Fruit fly (Drosophila melanogaster) whole organism, prepupa: ENCODE results near the gene CG6333.

Source experiments
- CG10631 ChIP-seq: fragments of 200-800 bp; sonication (Bioruptor generic); optimal IDR thresholded peaks from 2 replicates; lab custom pipeline; 2016; ENCODE audit warnings: missing biosample characterization, missing genetic modification characterization
- CG11294 ChIP-seq: fragments of 200-800 bp; sonication (Bioruptor generic); IDR thresholded peaks from 2 replicates; pipeline ENCODE4 v1.3.6; 2022; ENCODE audit warnings: missing biosample characterization, missing genetic modification characterization
- CG11762 ChIP-seq: fragments of 200-800 bp; sonication (Bioruptor generic); optimal IDR thresholded peaks from 3 replicates; lab custom pipeline; 2016; ENCODE audit warnings: missing biosample characterization, missing genetic modification characterization; ENCODE audit not compliant: insufficient read depth
- CG11902 ChIP-seq: fragments of 200-800 bp; sonication (Bioruptor generic); optimal IDR thresholded peaks from 3 replicates; lab custom pipeline; 2016; ENCODE audit warnings: missing biosample characterization, missing genetic modification characterization
- CG1621 ChIP-seq: fragments of 200-800 bp; sonication (Bioruptor generic); optimal IDR thresholded peaks from 3 replicates; lab custom pipeline; 2018; ENCODE audit warnings: missing biosample characterization, mild to moderate bottlenecking, missing genetic modification characterization
- CG16779 ChIP-seq: fragments of 200-800 bp; sonication (Bioruptor generic); optimal IDR thresholded peaks from 3 replicates; lab custom pipeline; 2017; ENCODE audit warnings: missing biosample characterization, mild to moderate bottlenecking, missing genetic modification characterization
- CG3032 ChIP-seq: fragments of 200-800 bp; optimal IDR thresholded peaks from 2 replicates; lab custom pipeline; 2019; ENCODE audit warnings: missing biosample characterization, mild to moderate bottlenecking, missing genetic modification characterization, moderate library complexity
- CG31627 ChIP-seq: fragments of 200-800 bp; sonication (Bioruptor generic); optimal IDR thresholded peaks from 3 replicates; lab custom pipeline; 2016; ENCODE audit warnings: missing biosample characterization, missing genetic modification characterization
- CG32006 ChIP-seq: fragments of 200-800 bp; sonication (Bioruptor generic); optimal IDR thresholded peaks from 3 replicates; lab custom pipeline; 2017; ENCODE audit warnings: missing biosample characterization, mild to moderate bottlenecking, missing genetic modification characterization
- CG34406 ChIP-seq: fragments of 200-800 bp; sonication (Bioruptor generic); optimal IDR thresholded peaks from 3 replicates; lab custom pipeline; 2016; ENCODE audit warnings: missing biosample characterization, missing genetic modification characterization
- CG3919 ChIP-seq: fragments of 200-800 bp; sonication (Bioruptor generic); optimal IDR thresholded peaks from 3 replicates; lab custom pipeline; 2016; ENCODE audit warnings: missing biosample characterization, missing genetic modification characterization
- CG4318 ChIP-seq: fragments of 200-800 bp; sonication (Bioruptor generic); optimal IDR thresholded peaks from 3 replicates; lab custom pipeline; 2017; ENCODE audit warnings: missing biosample characterization, mild to moderate bottlenecking, missing genetic modification characterization
- CG6163 ChIP-seq: fragments of 200-800 bp; sonication (Bioruptor generic); IDR thresholded peaks from 3 replicates; pipeline ENCODE4 v1.3.6; 2022; ENCODE audit warnings: missing biosample characterization, missing genetic modification characterization
- CG6276 ChIP-seq: fragments of 200-800 bp; sonication (Bioruptor generic); optimal IDR thresholded peaks from 2 replicates; lab custom pipeline; 2017; ENCODE audit warnings: missing biosample characterization, mild to moderate bottlenecking, missing genetic modification characterization
- CG6792 ChIP-seq: fragments of 200-800 bp; sonication (Bioruptor generic); optimal IDR thresholded peaks from 3 replicates; lab custom pipeline; 2016; ENCODE audit warnings: missing biosample characterization, missing genetic modification characterization
- CG6808 ChIP-seq: fragments of 200-800 bp; sonication (Bioruptor generic); optimal IDR thresholded peaks from 3 replicates; lab custom pipeline; 2017; ENCODE audit warnings: missing biosample characterization, missing genetic modification characterization, mild to moderate bottlenecking, moderate library complexity, missing genetic modification reagents
- CG6854 ChIP-seq: fragments of 200-800 bp; sonication (Bioruptor generic); optimal IDR thresholded peaks from 2 replicates; lab custom pipeline; 2017; ENCODE audit warnings: missing biosample characterization, mild to moderate bottlenecking, missing genetic modification characterization
- CG7368 ChIP-seq: fragments of 200-800 bp; sonication (Bioruptor generic); optimal IDR thresholded peaks from 3 replicates; lab custom pipeline; 2016; ENCODE audit warnings: missing biosample characterization, missing genetic modification characterization
- CG8119 ChIP-seq: fragments of 200-800 bp; sonication (Bioruptor generic); IDR thresholded peaks from 3 replicates; pipeline ENCODE4 v1.3.6; 2022; ENCODE audit warnings: missing biosample characterization, missing genetic modification characterization
- CG8319 ChIP-seq: fragments of 200-800 bp; sonication (Bioruptor generic); optimal IDR thresholded peaks from 3 replicates; lab custom pipeline; 2016; ENCODE audit warnings: missing biosample characterization, missing genetic modification characterization
- CG8632 ChIP-seq: fragments of 200-800 bp; sonication (Bioruptor generic); optimal IDR thresholded peaks from 3 replicates; lab custom pipeline; 2016; ENCODE audit warnings: missing biosample characterization, missing genetic modification characterization
- Eip75B ChIP-seq: fragments of 200-800 bp; sonication (Bioruptor generic); optimal IDR thresholded peaks from 3 replicates; lab custom pipeline; 2016; ENCODE audit warnings: missing biosample characterization, missing genetic modification characterization
- Eip78C ChIP-seq: fragments of 200-800 bp; sonication (Bioruptor generic); peaks from one replicate; lab custom pipeline; 2016; ENCODE audit warnings: missing biosample characterization, missing genetic modification characterization
- Eip93F ChIP-seq: fragments of 200-800 bp; sonication (Bioruptor generic); optimal IDR thresholded peaks from 2 replicates; lab custom pipeline; 2016; ENCODE audit warnings: missing biosample characterization, mild to moderate bottlenecking, missing genetic modification characterization
- Ets21C ChIP-seq: fragments of 200-800 bp; sonication (Bioruptor generic); optimal IDR thresholded peaks from 3 replicates; lab custom pipeline; 2016; ENCODE audit warnings: missing biosample characterization, missing genetic modification characterization
- Ets96B ChIP-seq: fragments of 200-800 bp; optimal IDR thresholded peaks from 2 replicates; lab custom pipeline; 2019; ENCODE audit warnings: missing biosample characterization, mild to moderate bottlenecking, missing genetic modification characterization, moderate library complexity
- Gug ChIP-seq: fragments of 200-800 bp; sonication (Bioruptor generic); IDR thresholded peaks from 2 replicates; pipeline ENCODE4 v1.3.6; 2022; ENCODE audit warnings: missing biosample characterization, missing genetic modification characterization
- Hr38 ChIP-seq: sonication (Bioruptor generic); optimal IDR thresholded peaks from 2 replicates; lab custom pipeline; 2016; ENCODE audit warnings: missing biosample characterization, missing genetic modification characterization
- Hr4 ChIP-seq: fragments of 200-800 bp; sonication (Bioruptor generic); optimal IDR thresholded peaks from 3 replicates; lab custom pipeline; 2016; ENCODE audit warnings: missing biosample characterization, missing genetic modification characterization
- Lpt ChIP-seq: fragments of 200-800 bp; sonication (Bioruptor generic); optimal IDR thresholded peaks from 3 replicates; lab custom pipeline; 2016; ENCODE audit warnings: missing biosample characterization, missing genetic modification characterization
- Met ChIP-seq: fragments of 200-800 bp; sonication (Bioruptor generic); optimal IDR thresholded peaks from 3 replicates; lab custom pipeline; 2016; ENCODE audit warnings: missing biosample characterization, missing genetic modification characterization
- Smox ChIP-seq: fragments of 200-800 bp; sonication (Bioruptor generic); optimal IDR thresholded peaks from 3 replicates; lab custom pipeline; 2016; ENCODE audit warnings: missing biosample characterization, missing genetic modification characterization
- Sox102F ChIP-seq: fragments of 200-800 bp; sonication (Bioruptor generic); optimal IDR thresholded peaks from 2 replicates; lab custom pipeline; 2016; ENCODE audit warnings: missing biosample characterization, mild to moderate bottlenecking, missing genetic modification characterization
- Sox14 ChIP-seq: fragments of 200-800 bp; sonication (Bioruptor generic); optimal IDR thresholded peaks from 3 replicates; lab custom pipeline; 2016; ENCODE audit warnings: missing biosample characterization, missing genetic modification characterization
- Sox15 ChIP-seq: fragments of 200-800 bp; sonication (Bioruptor generic); optimal IDR thresholded peaks from 3 replicates; lab custom pipeline; 2016; ENCODE audit warnings: missing biosample characterization, missing genetic modification characterization
- acj6 ChIP-seq: fragments of 200-800 bp; sonication (Bioruptor generic); optimal IDR thresholded peaks from 3 replicates; lab custom pipeline; 2016; ENCODE audit warnings: missing biosample characterization, missing genetic modification characterization
- dac ChIP-seq: fragments of 200-800 bp; sonication (Bioruptor generic); optimal IDR thresholded peaks from 2 replicates; lab custom pipeline; 2017; ENCODE audit warnings: missing biosample characterization, mild to moderate bottlenecking, missing genetic modification characterization
- dsx ChIP-seq: fragments of 200-800 bp; optimal IDR thresholded peaks from 3 replicates; lab custom pipeline; 2019; ENCODE audit warnings: missing biosample characterization, mild to moderate bottlenecking, missing genetic modification characterization, moderate library complexity; ENCODE audit not compliant: poor library complexity, severe bottlenecking
- esn ChIP-seq: fragments of 200-800 bp; sonication (Bioruptor generic); optimal IDR thresholded peaks from 2 replicates; lab custom pipeline; 2016; ENCODE audit warnings: missing biosample characterization, mild to moderate bottlenecking, missing genetic modification characterization, moderate library complexity
- fd59A ChIP-seq: fragments of 200-800 bp; sonication (Bioruptor generic); optimal IDR thresholded peaks from 2 replicates; lab custom pipeline; 2017; ENCODE audit warnings: missing biosample characterization, mild to moderate bottlenecking, missing genetic modification characterization, missing genetic modification reagents
- fd85E ChIP-seq: fragments of 200-800 bp; sonication (Bioruptor generic); optimal IDR thresholded peaks from 3 replicates; lab custom pipeline; 2016; ENCODE audit warnings: missing biosample characterization, missing genetic modification characterization
- fkh ChIP-seq: fragments of 200-800 bp; sonication (Bioruptor generic); optimal IDR thresholded peaks from 3 replicates; lab custom pipeline; 2017; ENCODE audit warnings: missing biosample characterization, mild to moderate bottlenecking, missing genetic modification characterization, moderate library complexity
- lz ChIP-seq: fragments of 200-800 bp; sonication (Bioruptor generic); optimal IDR thresholded peaks from 3 replicates; lab custom pipeline; 2016; ENCODE audit warnings: missing biosample characterization, missing genetic modification characterization
- net ChIP-seq: fragments of 200-800 bp; sonication (Bioruptor generic); optimal IDR thresholded peaks from 3 replicates; lab custom pipeline; 2016; ENCODE audit warnings: missing biosample characterization, missing genetic modification characterization
- pdm3 ChIP-seq: fragments of 200-800 bp; sonication (Bioruptor generic); optimal IDR thresholded peaks from 3 replicates; lab custom pipeline; 2016; ENCODE audit warnings: missing biosample characterization, missing genetic modification characterization
- salr ChIP-seq, 2 experiments: fragments of 200-800 bp; sonication (Bioruptor generic); optimal IDR thresholded peaks; 3 replicates each; lab custom pipeline; 2016 to 2018; ENCODE audit warnings: missing biosample characterization in 2 of 2, missing genetic modification characterization in 2 of 2, mild to moderate bottlenecking in 1 of 2
- spab ChIP-seq: fragments of 200-800 bp; sonication (Bioruptor generic); optimal IDR thresholded peaks from 2 replicates; lab custom pipeline; 2017; ENCODE audit warnings: missing biosample characterization, mild to moderate bottlenecking, missing genetic modification characterization, missing genetic modification reagents
- ss ChIP-seq, 2 experiments: fragments of 200-800 bp; sonication (Bioruptor generic); optimal IDR thresholded peaks; 2 replicates in 1 of 2; 3 replicates in 1 of 2; lab custom pipeline; 2017 to 2018; ENCODE audit warnings: mild to moderate bottlenecking in 2 of 2, missing biosample characterization in 2 of 2, missing genetic modification characterization in 2 of 2, moderate library complexity in 1 of 2
- svp ChIP-seq: fragments of 200-800 bp; sonication (Bioruptor generic); peaks from one replicate; lab custom pipeline; 2016; ENCODE audit warnings: missing biosample characterization, missing genetic modification characterization
- topi ChIP-seq: fragments of 200-800 bp; sonication (Bioruptor generic); optimal IDR thresholded peaks from 3 replicates; lab custom pipeline; 2016; ENCODE audit warnings: missing biosample characterization, missing genetic modification characterization
- vri ChIP-seq: fragments of 200-800 bp; sonication (Bioruptor generic); optimal IDR thresholded peaks from 3 replicates; lab custom pipeline; 2016; ENCODE audit warnings: missing biosample characterization, mild to moderate bottlenecking, missing genetic modification characterization

The CG6333 gene

DNA sequence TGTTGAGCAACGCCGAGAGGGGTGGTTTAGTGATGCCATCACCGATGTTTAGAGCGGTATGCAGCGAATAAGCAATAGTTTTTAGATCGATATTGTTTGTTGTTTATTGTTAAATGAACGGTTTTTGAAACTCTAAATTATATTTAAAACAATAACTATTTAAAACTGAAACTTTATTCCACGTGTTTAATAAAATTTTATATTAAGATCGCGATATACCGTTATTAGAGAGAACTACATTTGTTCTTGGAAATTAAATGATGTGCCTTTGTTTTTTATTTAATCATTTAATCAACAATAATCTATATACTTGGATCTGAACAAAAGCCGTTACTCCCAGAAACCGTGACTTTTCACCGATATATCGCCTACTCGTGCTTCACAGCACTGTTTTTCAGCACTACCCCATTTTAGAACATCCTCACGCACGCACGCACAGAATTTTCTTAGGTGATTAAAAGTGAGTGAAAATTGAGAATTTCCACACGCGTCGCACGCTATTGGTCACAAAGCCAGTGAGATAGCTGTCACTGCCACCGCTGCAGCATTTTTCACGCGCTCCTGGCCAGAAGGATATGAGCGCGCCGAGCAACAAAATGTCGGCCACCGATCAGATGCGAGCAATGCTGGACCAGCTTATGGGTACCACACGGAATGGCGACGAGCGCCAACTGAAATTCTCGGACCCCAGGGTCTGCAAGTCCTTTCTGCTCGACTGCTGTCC, 28.0 kb upstream of the CG6333 start, which contains the start of the genes U4-U6-60K and CG7564:
Gene U4-U6-60K (minus strand): TSS at position 20 of the 724 bp plus-strand sequence.
Gene CG7564 (plus strand): TSS at position 406 of the 724 bp plus-strand sequence.
- no peak for TF ChIP-seq CG10631 (GFP tag; lab: Kevin White, UChicago)
- peak; percentile 69 for TF ChIP-seq Sox14
- no peak for TF ChIP-seq CG1621 (tag; lab: Kevin White, UChicago)
- TF ChIP-seq CG6276: no peak
- 0 out of 3 replicates have a peak, but pooled peaks have one; percentile 28 for TF ChIP-seq CG6163 (GFP tag; lab: Robert Waterston, UW)
- TF ChIP-seq CG6808 (GFP tag; lab: Kevin White, UChicago): peak; percentile 69
- no peak for TF ChIP-seq Smox (GFP tag; lab: Kevin White, UChicago)
- no peak for TF ChIP-seq Eip75B
- no peak for TF ChIP-seq dac (GFP tag; lab: Kevin White, UChicago)
- peak; percentile 31 for TF ChIP-seq fd59A
- no peak for TF ChIP-seq vri (GFP tag; lab: Kevin White, UChicago)
- no peak for TF ChIP-seq Hr38
- no peak for TF ChIP-seq CG7368 (GFP tag; lab: Kevin White, UChicago)
- no peak for TF ChIP-seq CG6854 (GFP tag; lab: Kevin White, UChicago)
- TF ChIP-seq ss (GFP tag; optimal IDR thresholded peaks at IDR 0.05; lab: Kevin White, UChicago): no peak
- TF ChIP-seq CG11762 (GFP tag; lab: Kevin White, UChicago): peak; percentile 7
- TF ChIP-seq CG31627 (GFP tag; lab: Kevin White, UChicago): peak; percentile 68
- TF ChIP-seq Gug (GFP tag; lab: Robert Waterston, UW): peak; percentile 29; the same call in 1 of the 2 replicates
- peak; percentile 47 for TF ChIP-seq CG34406 (GFP tag; lab: Kevin White, UChicago)
- TF ChIP-seq CG3919 (GFP tag; lab: Kevin White, UChicago): peak; percentile 65
- no peak for TF ChIP-seq CG4318 (GFP tag; lab: Kevin White, UChicago)
- peak; percentile 30 for TF ChIP-seq Lpt (GFP tag; lab: Kevin White, UChicago)
- TF ChIP-seq svp (GFP tag; lab: Kevin White, UChicago): peak; percentile 56
- TF ChIP-seq esn (GFP tag; lab: Kevin White, UChicago): peak; percentile 71
- TF ChIP-seq CG32006 (GFP tag; lab: Kevin White, UChicago): peak; percentile 61
- TF ChIP-seq Eip93F (GFP tag; lab: Kevin White, UChicago): peak; percentile 64
- no peak for TF ChIP-seq salr (GFP tag; optimal IDR thresholded peaks at IDR 0.05; lab: Kevin White, UChicago)
- peak; percentile 26 for TF ChIP-seq CG11902 (GFP tag; lab: Kevin White, UChicago)
- no peak for TF ChIP-seq dsx (GFP tag; lab: Kevin White, UChicago)
- peak; percentile 42 for TF ChIP-seq CG8319 (GFP tag; lab: Kevin White, UChicago)
- TF ChIP-seq Met (GFP tag; lab: Kevin White, UChicago): no peak
- TF ChIP-seq spab (GFP tag; lab: Kevin White, UChicago): no peak
- TF ChIP-seq CG11294 (GFP tag; lab: Robert Waterston, UW): 0 out of 2 replicates have a peak, but pooled peaks have one; percentile 21
- peak; percentile 69 for TF ChIP-seq pdm3 (GFP tag; lab: Kevin White, UChicago)
- TF ChIP-seq lz (GFP tag; lab: Kevin White, UChicago): peak; percentile 60
- TF ChIP-seq CG16779 (tag; lab: Kevin White, UChicago): no peak
- TF ChIP-seq Sox102F (GFP tag; lab: Kevin White, UChicago): no peak
- peak; percentile 16 for TF ChIP-seq Ets96B (tag; lab: Kevin White, UChicago)
- peak; percentile 75 for TF ChIP-seq topi
- TF ChIP-seq fkh (GFP tag; lab: Kevin White, UChicago): no peak
- TF ChIP-seq Sox15 (GFP tag; lab: Kevin White, UChicago): peak; percentile 45
- peak; percentile 63 for TF ChIP-seq acj6 (GFP tag; lab: Kevin White, UChicago)
- TF ChIP-seq CG6792 (GFP tag; lab: Kevin White, UChicago): peak; percentile 39
- peak; percentile 10 for TF ChIP-seq Ets21C (GFP tag; lab: Kevin White, UChicago)
- peak; percentile 78 for TF ChIP-seq Eip78C (GFP tag; lab: Kevin White, UChicago)
- peak; percentile 33 for TF ChIP-seq net
- peak; percentile 62 for TF ChIP-seq Hr4 (GFP tag; lab: Kevin White, UChicago)
- peak; percentile 43 for TF ChIP-seq fd85E (GFP tag; lab: Kevin White, UChicago)
- TF ChIP-seq CG3032 (tag; lab: Kevin White, UChicago): peak; percentile 57
- peak; percentile 51 for TF ChIP-seq CG8632 (GFP tag; lab: Kevin White, UChicago)
- TF ChIP-seq CG8119: no peak
